Fruit fly (Drosophila melanogaster): Measurements from ENCODE around the gene ogre.

The ogre gene

dm6 chrX:6973340-6973739 is 17.8 kb downstream of the ogre start, which contains the start of gene CG3040:
TSS of gene CG3040 (minus strand) at chrX:6973393.
- TF ChIP-seq Crg-1 (GFP tag; optimal IDR thresholded peaks at IDR 0.05) (no peak), Mnt (GFP tag; optimal IDR thresholded peaks at IDR 0.05) (no peak), pad (GFP tag; optimal IDR thresholded peaks at IDR 0.05) (no peak), CG7045 (GFP tag; optimal IDR thresholded peaks at IDR 0.05) (no peak), kay (GFP tag; ENCODE audit: borderline replicate concordance) (peak; percentile 3), bab1 (GFP tag; optimal IDR thresholded peaks at IDR 0.05) (peak; percentile 69), CG12768 (GFP tag; optimal IDR thresholded peaks at IDR 0.05) (no peak), CG7101 (tag; optimal IDR thresholded peaks at IDR 0.05) (peak; percentile 29), toe (GFP tag; optimal IDR thresholded peaks at IDR 0.05) (no peak), CG33017 (tag; optimal IDR thresholded peaks at IDR 0.05) (no peak), cnc (optimal IDR thresholded peaks at IDR 0.05) (no peak), Hr96 (GFP tag; optimal IDR thresholded peaks at IDR 0.05) (no peak), cic (GFP tag; optimal IDR thresholded peaks at IDR 0.05) (no peak), ovo (GFP tag; optimal IDR thresholded peaks at IDR 0.05) (no peak), CG5204 (GFP tag; optimal IDR thresholded peaks at IDR 0.05) (no peak), Clk (GFP tag; optimal IDR thresholded peaks at IDR 0.05) (no peak), CG1620 (GFP tag; optimal IDR thresholded peaks at IDR 0.05) (peak; percentile 33), CG11617 (GFP tag; optimal IDR thresholded peaks at IDR 0.05) (no peak), tj (GFP tag; optimal IDR thresholded peaks at IDR 0.05) (no peak), CG14711 (tag; optimal IDR thresholded peaks at IDR 0.05) (peak; percentile 53)

DNA sequence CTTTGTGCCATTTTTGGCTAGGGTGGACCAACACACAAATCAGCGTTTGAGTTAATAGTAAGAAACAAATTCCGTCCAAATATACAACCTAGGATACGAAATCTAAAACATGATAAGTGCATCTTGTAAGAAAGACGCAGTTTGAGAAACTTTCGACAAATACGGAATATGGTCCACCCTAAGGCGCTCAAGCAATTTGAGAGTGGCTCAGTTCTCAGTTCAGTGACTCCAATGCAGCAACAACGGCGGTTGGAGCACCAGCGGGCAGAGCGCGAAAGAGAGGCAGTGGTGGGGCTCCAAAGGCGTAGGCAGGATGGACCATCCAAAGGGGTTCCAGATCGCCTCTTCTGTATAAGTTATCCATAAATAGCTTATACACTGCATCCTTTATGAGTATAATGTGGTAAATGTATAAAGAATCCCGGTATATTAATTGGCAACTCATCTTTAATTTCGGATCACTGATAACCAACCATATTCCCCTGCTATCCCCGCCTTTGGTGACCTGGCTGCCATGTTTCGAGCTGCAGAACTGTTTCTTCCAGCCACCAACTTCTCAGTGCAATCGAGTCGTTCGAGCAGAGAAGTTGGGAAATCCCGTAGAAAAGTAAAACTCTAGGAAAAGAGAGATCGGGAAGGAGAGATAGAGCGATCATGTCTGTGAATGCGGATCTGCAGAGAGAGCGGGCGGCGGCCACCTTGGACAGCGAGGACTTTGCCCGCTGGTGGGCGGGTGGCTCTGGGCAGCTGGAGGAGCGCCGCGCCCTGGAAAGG is 21.6 kb downstream of the ogre start, which contains the start of gene CG4586:
TSS of gene CG4586 (plus strand) at position 555 of the 774 bp plus-strand sequence.
- TF ChIP-seq ovo (GFP tag; optimal IDR thresholded peaks at IDR 0.05) (no peak), CG1620 (GFP tag; optimal IDR thresholded peaks at IDR 0.05) (peak; percentile 76), cnc (optimal IDR thresholded peaks at IDR 0.05) (no peak), Clk (GFP tag; optimal IDR thresholded peaks at IDR 0.05) (no peak), CG12768 (GFP tag; optimal IDR thresholded peaks at IDR 0.05) (peak; percentile 53), CG33017 (tag; optimal IDR thresholded peaks at IDR 0.05) (peak; percentile 83), CG7101 (tag; optimal IDR thresholded peaks at IDR 0.05) (peak; percentile 89), bab1 (GFP tag; optimal IDR thresholded peaks at IDR 0.05) (peak; percentile 97), CG5204 (GFP tag; optimal IDR thresholded peaks at IDR 0.05) (peak; percentile 71), CG14711 (tag; optimal IDR thresholded peaks at IDR 0.05) (peak; percentile 84), CG7045 (GFP tag; optimal IDR thresholded peaks at IDR 0.05) (peak; percentile 63), Mnt (GFP tag; optimal IDR thresholded peaks at IDR 0.05) (peak; percentile 70), pad (GFP tag; optimal IDR thresholded peaks at IDR 0.05) (peak; percentile 58), Hr96 (GFP tag; optimal IDR thresholded peaks at IDR 0.05) (peak; percentile 63), Crg-1 (GFP tag; optimal IDR thresholded peaks at IDR 0.05) (peak; percentile 75), toe (GFP tag; optimal IDR thresholded peaks at IDR 0.05) (peak; percentile 34), kay (GFP tag; ENCODE audit: borderline replicate concordance) (no peak), tj (GFP tag; optimal IDR thresholded peaks at IDR 0.05) (peak; percentile 59), CG11617 (GFP tag; optimal IDR thresholded peaks at IDR 0.05) (peak; percentile 78), cic (GFP tag; optimal IDR thresholded peaks at IDR 0.05) (no peak)

dm6 chrX:6968564-6968963 is 22.6 kb downstream of the ogre start, which contains the start of gene Setd3:
TSS of gene Setd3 (minus strand) at chrX:6968750.
- TF ChIP-seq cic (GFP tag; optimal IDR thresholded peaks at IDR 0.05) (no peak), CG7045 (GFP tag; optimal IDR thresholded peaks at IDR 0.05) (no peak), toe (GFP tag; optimal IDR thresholded peaks at IDR 0.05) (no peak), pad (GFP tag; optimal IDR thresholded peaks at IDR 0.05) (no peak), tj (GFP tag; optimal IDR thresholded peaks at IDR 0.05) (no peak), Mnt (GFP tag; optimal IDR thresholded peaks at IDR 0.05) (peak; percentile 77), Clk (GFP tag; optimal IDR thresholded peaks at IDR 0.05) (no peak), CG5204 (GFP tag; optimal IDR thresholded peaks at IDR 0.05) (no peak), CG1620 (GFP tag; optimal IDR thresholded peaks at IDR 0.05) (peak; percentile 0), CG7101 (tag; optimal IDR thresholded peaks at IDR 0.05) (peak; percentile 37), CG33017 (tag; optimal IDR thresholded peaks at IDR 0.05) (no peak), Hr96 (GFP tag; optimal IDR thresholded peaks at IDR 0.05) (no peak), bab1 (GFP tag; optimal IDR thresholded peaks at IDR 0.05) (peak; percentile 20), CG11617 (GFP tag; optimal IDR thresholded peaks at IDR 0.05) (no peak), ovo (GFP tag; optimal IDR thresholded peaks at IDR 0.05) (no peak), cnc (optimal IDR thresholded peaks at IDR 0.05) (no peak), CG14711 (tag; optimal IDR thresholded peaks at IDR 0.05) (no peak), kay (GFP tag; ENCODE audit: borderline replicate concordance) (no peak), Crg-1 (GFP tag; optimal IDR thresholded peaks at IDR 0.05) (no peak)

DNA sequence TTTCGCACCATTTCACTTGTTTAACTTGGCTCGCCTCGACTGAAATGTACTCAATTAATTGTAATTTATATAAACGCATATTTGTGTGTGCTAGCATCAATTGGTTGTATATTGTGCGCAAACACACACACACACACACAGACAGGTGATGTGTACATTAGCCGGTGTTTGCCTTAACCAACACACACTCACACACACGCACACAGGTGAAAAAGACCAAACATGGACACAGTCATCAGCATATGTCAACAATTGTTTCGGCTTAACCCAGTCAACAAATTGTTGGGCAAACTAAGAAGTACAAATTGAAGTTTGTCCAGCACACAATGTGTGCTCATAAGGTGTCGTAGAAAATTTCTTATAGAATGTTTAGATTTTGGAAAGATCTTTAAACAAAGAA is 53.7 kb downstream of the ogre start:
- no peak for TF ChIP-seq CG5204 (GFP tag; optimal IDR thresholded peaks at IDR 0.05)
- TF ChIP-seq Hr96 (GFP tag; optimal IDR thresholded peaks at IDR 0.05) = no peak
- no peak for TF ChIP-seq kay (GFP tag; ENCODE audit: borderline replicate concordance)
- no peak for TF ChIP-seq CG12768 (GFP tag; optimal IDR thresholded peaks at IDR 0.05)

DNA sequence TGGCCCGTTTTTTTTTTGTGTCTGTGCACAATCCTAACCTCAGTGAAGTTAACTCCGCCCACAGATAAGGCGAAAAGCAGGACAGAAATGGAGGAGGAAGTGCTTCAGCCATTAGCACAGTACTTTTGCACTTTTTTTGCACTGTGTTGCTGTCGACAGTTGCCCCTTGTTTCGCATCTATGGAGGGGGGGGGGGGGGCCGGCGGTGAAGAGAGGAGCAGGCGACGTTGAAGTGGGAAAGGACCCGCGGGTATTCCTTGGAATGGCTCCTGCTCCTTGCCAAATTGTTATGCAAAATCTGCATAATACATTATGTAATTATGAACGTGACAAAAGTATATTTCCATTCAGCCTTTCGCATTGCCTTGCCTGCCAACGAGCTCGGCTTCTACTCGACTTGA is 54.2 kb downstream of the ogre start:
- TF ChIP-seq CG11617 (GFP tag; optimal IDR thresholded peaks at IDR 0.05) = no peak
- TF ChIP-seq toe (GFP tag; optimal IDR thresholded peaks at IDR 0.05) = no peak
- TF ChIP-seq bab1 (GFP tag; optimal IDR thresholded peaks at IDR 0.05) = no peak
- TF ChIP-seq cnc (optimal IDR thresholded peaks at IDR 0.05) = no peak
- no peak for TF ChIP-seq pad (GFP tag; optimal IDR thresholded peaks at IDR 0.05)
- no peak for TF ChIP-seq Crg-1 (GFP tag; optimal IDR thresholded peaks at IDR 0.05)
- TF ChIP-seq kay (GFP tag; ENCODE audit: borderline replicate concordance) = no peak

DNA sequence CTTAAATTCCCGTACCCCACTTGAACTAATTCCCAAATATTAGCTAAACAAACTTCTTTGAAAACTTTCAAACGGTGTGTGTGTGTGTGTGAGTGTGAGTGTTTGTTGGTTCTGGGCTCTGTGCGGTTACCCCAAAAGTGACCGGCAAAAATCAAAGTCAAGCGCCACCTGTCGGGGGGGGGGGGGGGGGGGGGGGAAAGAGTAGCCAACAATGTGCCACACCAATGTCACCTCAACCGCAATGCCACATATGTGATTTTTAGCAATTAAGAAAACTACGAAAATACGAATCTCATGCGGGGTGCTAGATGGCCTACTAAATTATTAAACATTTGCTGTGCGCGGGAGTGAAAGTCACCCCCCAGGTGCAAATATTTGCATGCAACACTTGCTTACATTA is 57.4 kb downstream of the ogre start:
- TF ChIP-seq Mnt (GFP tag; optimal IDR thresholded peaks at IDR 0.05) = no peak

Data from whole organism, adult.